Fruit fly (Drosophila melanogaster) whole organism, prepupa: ENCODE measurements around the gene fz2.

Experiments
- Blimp-1 ChIP-seq: fragments of 200-800 bp; sonication (Bioruptor generic); optimal IDR thresholded peaks from 3 replicates; lab custom pipeline; 2017; ENCODE audit warnings: missing biosample characterization, missing genetic modification characterization, mild to moderate bottlenecking, moderate library complexity, missing genetic modification reagents
- CG10631 ChIP-seq: fragments of 200-800 bp; sonication (Bioruptor generic); optimal IDR thresholded peaks from 2 replicates; lab custom pipeline; 2016; ENCODE audit warnings: missing biosample characterization, missing genetic modification characterization
- CG11762 ChIP-seq: fragments of 200-800 bp; sonication (Bioruptor generic); optimal IDR thresholded peaks from 3 replicates; lab custom pipeline; 2016; ENCODE audit warnings: missing biosample characterization, missing genetic modification characterization; ENCODE audit not compliant: insufficient read depth
- CG11902 ChIP-seq: fragments of 200-800 bp; sonication (Bioruptor generic); optimal IDR thresholded peaks from 3 replicates; lab custom pipeline; 2016; ENCODE audit warnings: missing biosample characterization, missing genetic modification characterization
- CG15336 ChIP-seq: fragments of 200-800 bp; sonication (Bioruptor generic); IDR thresholded peaks from 2 replicates; pipeline ENCODE4 v1.3.6; 2022; ENCODE audit warnings: missing biosample characterization, missing genetic modification characterization
- CG1621 ChIP-seq: fragments of 200-800 bp; sonication (Bioruptor generic); optimal IDR thresholded peaks from 3 replicates; lab custom pipeline; 2018; ENCODE audit warnings: missing biosample characterization, mild to moderate bottlenecking, missing genetic modification characterization
- CG3032 ChIP-seq: fragments of 200-800 bp; optimal IDR thresholded peaks from 2 replicates; lab custom pipeline; 2019; ENCODE audit warnings: missing biosample characterization, mild to moderate bottlenecking, missing genetic modification characterization, moderate library complexity
- CG31627 ChIP-seq: fragments of 200-800 bp; sonication (Bioruptor generic); optimal IDR thresholded peaks from 3 replicates; lab custom pipeline; 2016; ENCODE audit warnings: missing biosample characterization, missing genetic modification characterization
- CG32006 ChIP-seq: fragments of 200-800 bp; sonication (Bioruptor generic); optimal IDR thresholded peaks from 3 replicates; lab custom pipeline; 2017; ENCODE audit warnings: missing biosample characterization, mild to moderate bottlenecking, missing genetic modification characterization
- CG34406 ChIP-seq: fragments of 200-800 bp; sonication (Bioruptor generic); optimal IDR thresholded peaks from 3 replicates; lab custom pipeline; 2016; ENCODE audit warnings: missing biosample characterization, missing genetic modification characterization
- CG3919 ChIP-seq: fragments of 200-800 bp; sonication (Bioruptor generic); optimal IDR thresholded peaks from 3 replicates; lab custom pipeline; 2016; ENCODE audit warnings: missing biosample characterization, missing genetic modification characterization
- CG4318 ChIP-seq: fragments of 200-800 bp; sonication (Bioruptor generic); optimal IDR thresholded peaks from 3 replicates; lab custom pipeline; 2017; ENCODE audit warnings: missing biosample characterization, mild to moderate bottlenecking, missing genetic modification characterization
- CG6276 ChIP-seq: fragments of 200-800 bp; sonication (Bioruptor generic); optimal IDR thresholded peaks from 2 replicates; lab custom pipeline; 2017; ENCODE audit warnings: missing biosample characterization, mild to moderate bottlenecking, missing genetic modification characterization
- CG6792 ChIP-seq: fragments of 200-800 bp; sonication (Bioruptor generic); optimal IDR thresholded peaks from 3 replicates; lab custom pipeline; 2016; ENCODE audit warnings: missing biosample characterization, missing genetic modification characterization
- CG6808 ChIP-seq: fragments of 200-800 bp; sonication (Bioruptor generic); optimal IDR thresholded peaks from 3 replicates; lab custom pipeline; 2017; ENCODE audit warnings: missing biosample characterization, missing genetic modification characterization, mild to moderate bottlenecking, moderate library complexity, missing genetic modification reagents
- CG7368 ChIP-seq: fragments of 200-800 bp; sonication (Bioruptor generic); optimal IDR thresholded peaks from 3 replicates; lab custom pipeline; 2016; ENCODE audit warnings: missing biosample characterization, missing genetic modification characterization
- CG8632 ChIP-seq: fragments of 200-800 bp; sonication (Bioruptor generic); optimal IDR thresholded peaks from 3 replicates; lab custom pipeline; 2016; ENCODE audit warnings: missing biosample characterization, missing genetic modification characterization
- CG9139 ChIP-seq: fragments of 200-800 bp; sonication (Bioruptor generic); optimal IDR thresholded peaks from 3 replicates; lab custom pipeline; 2017; ENCODE audit warnings: missing biosample characterization, mild to moderate bottlenecking, missing genetic modification characterization
- Eip78C ChIP-seq: fragments of 200-800 bp; sonication (Bioruptor generic); peaks from one replicate; lab custom pipeline; 2016; ENCODE audit warnings: missing biosample characterization, missing genetic modification characterization
- Ets96B ChIP-seq: fragments of 200-800 bp; optimal IDR thresholded peaks from 2 replicates; lab custom pipeline; 2019; ENCODE audit warnings: missing biosample characterization, mild to moderate bottlenecking, missing genetic modification characterization, moderate library complexity
- Hr38 ChIP-seq: sonication (Bioruptor generic); optimal IDR thresholded peaks from 2 replicates; lab custom pipeline; 2016; ENCODE audit warnings: missing biosample characterization, missing genetic modification characterization
- Hr39 ChIP-seq: fragments of 200-800 bp; sonication (Bioruptor generic); optimal IDR thresholded peaks from 2 replicates; lab custom pipeline; 2016; ENCODE audit warnings: missing biosample characterization, missing genetic modification characterization
- Hr4 ChIP-seq: fragments of 200-800 bp; sonication (Bioruptor generic); optimal IDR thresholded peaks from 3 replicates; lab custom pipeline; 2016; ENCODE audit warnings: missing biosample characterization, missing genetic modification characterization
- Smox ChIP-seq: fragments of 200-800 bp; sonication (Bioruptor generic); optimal IDR thresholded peaks from 3 replicates; lab custom pipeline; 2016; ENCODE audit warnings: missing biosample characterization, missing genetic modification characterization
- Sox102F ChIP-seq: fragments of 200-800 bp; sonication (Bioruptor generic); optimal IDR thresholded peaks from 2 replicates; lab custom pipeline; 2016; ENCODE audit warnings: missing biosample characterization, mild to moderate bottlenecking, missing genetic modification characterization
- Sox14 ChIP-seq: fragments of 200-800 bp; sonication (Bioruptor generic); optimal IDR thresholded peaks from 3 replicates; lab custom pipeline; 2016; ENCODE audit warnings: missing biosample characterization, missing genetic modification characterization
- achi ChIP-seq: fragments of 200-800 bp; sonication (Bioruptor generic); optimal IDR thresholded peaks from 3 replicates; lab custom pipeline; 2016; ENCODE audit warnings: missing biosample characterization, missing genetic modification characterization
- dsx ChIP-seq: fragments of 200-800 bp; optimal IDR thresholded peaks from 3 replicates; lab custom pipeline; 2019; ENCODE audit warnings: missing biosample characterization, mild to moderate bottlenecking, missing genetic modification characterization, moderate library complexity; ENCODE audit not compliant: poor library complexity, severe bottlenecking
- eg ChIP-seq: fragments of 200-800 bp; sonication (Bioruptor generic); IDR thresholded peaks from 3 replicates; pipeline ENCODE4 v1.3.6; 2022; ENCODE audit warnings: missing biosample characterization, missing genetic modification characterization
- esn ChIP-seq: fragments of 200-800 bp; sonication (Bioruptor generic); optimal IDR thresholded peaks from 2 replicates; lab custom pipeline; 2016; ENCODE audit warnings: missing biosample characterization, mild to moderate bottlenecking, missing genetic modification characterization, moderate library complexity
- fd59A ChIP-seq: fragments of 200-800 bp; sonication (Bioruptor generic); optimal IDR thresholded peaks from 2 replicates; lab custom pipeline; 2017; ENCODE audit warnings: missing biosample characterization, mild to moderate bottlenecking, missing genetic modification characterization, missing genetic modification reagents
- fd85E ChIP-seq: fragments of 200-800 bp; sonication (Bioruptor generic); optimal IDR thresholded peaks from 3 replicates; lab custom pipeline; 2016; ENCODE audit warnings: missing biosample characterization, missing genetic modification characterization
- pdm3 ChIP-seq: fragments of 200-800 bp; sonication (Bioruptor generic); optimal IDR thresholded peaks from 3 replicates; lab custom pipeline; 2016; ENCODE audit warnings: missing biosample characterization, missing genetic modification characterization
- salr ChIP-seq, 2 experiments: fragments of 200-800 bp; sonication (Bioruptor generic); optimal IDR thresholded peaks; 3 replicates each; lab custom pipeline; 2016 to 2018; ENCODE audit warnings: missing biosample characterization in 2 of 2, missing genetic modification characterization in 2 of 2, mild to moderate bottlenecking in 1 of 2
- spab ChIP-seq: fragments of 200-800 bp; sonication (Bioruptor generic); optimal IDR thresholded peaks from 2 replicates; lab custom pipeline; 2017; ENCODE audit warnings: missing biosample characterization, mild to moderate bottlenecking, missing genetic modification characterization, missing genetic modification reagents
- ss ChIP-seq, 2 experiments: fragments of 200-800 bp; sonication (Bioruptor generic); optimal IDR thresholded peaks; 2 replicates in 1 of 2; 3 replicates in 1 of 2; lab custom pipeline; 2017 to 2018; ENCODE audit warnings: mild to moderate bottlenecking in 2 of 2, missing biosample characterization in 2 of 2, missing genetic modification characterization in 2 of 2, moderate library complexity in 1 of 2
- svp ChIP-seq: fragments of 200-800 bp; sonication (Bioruptor generic); peaks from one replicate; lab custom pipeline; 2016; ENCODE audit warnings: missing biosample characterization, missing genetic modification characterization
- vri ChIP-seq: fragments of 200-800 bp; sonication (Bioruptor generic); optimal IDR thresholded peaks from 3 replicates; lab custom pipeline; 2016; ENCODE audit warnings: missing biosample characterization, mild to moderate bottlenecking, missing genetic modification characterization

Gene fz2

DNA sequence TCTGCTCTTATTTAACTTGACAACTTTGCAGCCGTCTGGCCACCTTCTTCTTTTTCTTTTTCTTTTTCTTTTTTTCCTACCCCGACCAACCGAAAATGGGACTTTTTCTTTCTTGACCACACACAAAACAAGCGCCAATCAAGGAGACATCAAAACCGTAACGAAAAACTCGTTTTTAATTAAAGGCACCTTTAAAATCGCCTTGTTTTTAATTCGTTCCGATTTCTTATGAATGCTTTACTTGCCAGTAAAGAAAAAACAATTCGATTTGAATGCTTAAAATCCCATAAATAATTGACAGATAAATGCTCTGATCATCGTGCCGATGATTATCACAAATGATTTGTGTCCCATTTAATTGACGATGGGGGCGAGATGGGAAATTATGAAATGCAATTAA is 34.8 kb downstream of the fz2 start:
- TF ChIP-seq CG4318 (GFP tag; lab: Kevin White, UChicago) = no peak
- TF ChIP-seq CG11762 (GFP tag; lab: Kevin White, UChicago) = no peak
- TF ChIP-seq CG6792 (GFP tag; lab: Kevin White, UChicago) = no peak
- TF ChIP-seq achi (GFP tag; lab: Kevin White, UChicago) = no peak
- no peak for TF ChIP-seq dsx (GFP tag; lab: Kevin White, UChicago)
- TF ChIP-seq Hr4 = no peak
- TF ChIP-seq spab (GFP tag; lab: Kevin White, UChicago) = no peak
- no peak for TF ChIP-seq CG11902 (GFP tag; lab: Kevin White, UChicago)
- peak in 1 of 2 experiments; percentile 6 for TF ChIP-seq ss (GFP tag; optimal IDR thresholded peaks at IDR 0.05; lab: Kevin White, UChicago)
- no peak for TF ChIP-seq fd59A
- no peak for TF ChIP-seq Ets96B
- TF ChIP-seq CG7368 = no peak
- TF ChIP-seq CG6808 = peak; percentile 45
- TF ChIP-seq Sox14 (GFP tag; lab: Kevin White, UChicago) = no peak
- TF ChIP-seq CG8632 (GFP tag; lab: Kevin White, UChicago) = no peak
- TF ChIP-seq CG6276 = no peak
- TF ChIP-seq vri (GFP tag; lab: Kevin White, UChicago) = no peak

DNA sequence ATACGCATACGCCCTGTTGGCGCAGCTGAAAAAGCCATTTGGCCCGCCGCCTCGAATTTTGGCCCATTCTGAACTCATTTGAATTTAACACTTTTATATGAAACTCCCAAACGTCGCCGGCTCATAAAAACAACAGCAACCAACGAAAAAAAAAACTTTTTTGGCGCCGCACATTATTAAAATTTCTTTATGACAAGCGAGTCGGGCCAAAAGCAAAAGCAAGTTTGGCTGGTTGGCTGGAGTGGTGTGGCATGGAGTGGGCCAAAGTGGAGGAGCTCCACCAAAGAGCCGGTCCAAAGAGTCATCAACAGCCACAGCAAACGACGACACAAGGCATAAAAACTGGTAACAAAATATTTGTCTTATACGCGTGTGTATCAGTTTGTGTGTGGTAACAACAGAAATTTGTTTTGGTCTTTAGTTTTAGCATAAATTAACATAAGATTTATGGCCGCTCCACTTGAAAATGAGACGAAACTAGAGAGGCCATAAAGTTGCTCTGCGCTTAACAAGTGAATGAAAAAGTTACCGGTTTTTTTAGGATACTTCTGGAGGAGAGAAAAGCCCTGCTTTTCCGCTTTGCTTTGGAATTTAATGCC is 35.4 kb downstream of the fz2 start:
- TF ChIP-seq spab (GFP tag; lab: Kevin White, UChicago) (no peak), eg (GFP tag; lab: Robert Waterston, UW) (peak; percentile 34; the same call in 1 of the 3 replicates), CG1621 (no peak), svp (GFP tag; lab: Kevin White, UChicago) (peak; percentile 35)

DNA sequence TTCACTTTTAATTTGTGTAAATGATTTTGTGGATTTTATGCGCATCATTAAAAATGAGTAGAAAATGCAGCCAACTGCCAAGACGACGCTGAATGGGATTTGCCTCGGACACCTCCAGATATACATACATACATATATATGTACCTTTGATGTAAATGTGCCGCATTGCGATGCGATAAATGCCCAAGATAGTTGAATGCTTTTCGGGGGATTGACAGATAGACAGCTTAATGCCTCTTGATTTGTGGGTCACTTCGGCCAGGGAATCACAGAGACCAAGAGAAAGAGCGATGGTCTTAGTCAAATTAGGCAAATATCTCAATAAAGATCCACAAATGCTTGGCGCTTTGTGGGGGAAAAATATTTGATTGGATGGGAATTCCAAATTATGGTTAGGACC is 36.4 kb downstream of the fz2 start:
- TF ChIP-seq svp (GFP tag; lab: Kevin White, UChicago) (peak; percentile 15), CG10631 (GFP tag; lab: Kevin White, UChicago) (no peak), Eip78C (GFP tag; lab: Kevin White, UChicago) (peak; percentile 5), Hr38 (GFP tag; lab: Kevin White, UChicago) (no peak)
- TF ChIP-seq, all 60 proteins: peak for 2

DNA sequence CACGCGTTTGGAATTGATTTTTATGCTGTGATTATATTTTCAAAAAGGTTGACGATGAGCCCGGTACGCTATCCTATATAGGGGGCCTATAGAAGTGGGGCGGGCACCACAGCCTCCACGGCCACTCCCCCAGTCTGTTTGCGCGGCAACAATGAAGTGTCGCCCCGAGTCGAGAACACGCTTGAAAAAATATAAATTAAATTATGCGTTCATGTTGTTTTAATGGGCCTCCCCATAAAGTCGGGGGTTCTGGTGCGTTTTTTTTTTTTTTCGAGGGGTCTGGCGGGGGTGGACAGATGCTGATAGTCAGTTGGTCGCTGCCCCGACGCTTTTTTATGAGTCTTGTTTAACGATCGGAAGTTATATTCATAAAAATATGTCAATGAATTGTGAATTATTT is 37.9 kb downstream of the fz2 start:
- TF ChIP-seq spab (GFP tag; lab: Kevin White, UChicago) = no peak
- no peak for TF ChIP-seq CG9139 (GFP tag; lab: Kevin White, UChicago)
- no peak for TF ChIP-seq salr (GFP tag; optimal IDR thresholded peaks at IDR 0.05; lab: Kevin White, UChicago)
- TF ChIP-seq Sox14 (GFP tag; lab: Kevin White, UChicago) = no peak
- no peak for TF ChIP-seq CG11762 (GFP tag; lab: Kevin White, UChicago)
- TF ChIP-seq CG6792 (GFP tag; lab: Kevin White, UChicago) = no peak
- TF ChIP-seq CG31627 = no peak
- no peak for TF ChIP-seq eg (GFP tag; lab: Robert Waterston, UW)
- no peak for TF ChIP-seq CG6276
- no peak for TF ChIP-seq Ets96B
- no peak for TF ChIP-seq CG32006 (GFP tag; lab: Kevin White, UChicago)
- no peak for TF ChIP-seq CG3032 (tag; lab: Kevin White, UChicago)
- TF ChIP-seq svp (GFP tag; lab: Kevin White, UChicago) = peak; percentile 52
- no peak for TF ChIP-seq Hr39 (GFP tag; lab: Kevin White, UChicago)
- no peak for TF ChIP-seq Hr38 (GFP tag; lab: Kevin White, UChicago)
- TF ChIP-seq vri (GFP tag; lab: Kevin White, UChicago) = no peak
- TF ChIP-seq esn = no peak
- TF ChIP-seq CG7368 = no peak
- TF ChIP-seq CG6808 = no peak
- TF ChIP-seq dsx (GFP tag; lab: Kevin White, UChicago) = peak; percentile 48
- TF ChIP-seq Eip78C (GFP tag; lab: Kevin White, UChicago) = peak; percentile 44

DNA sequence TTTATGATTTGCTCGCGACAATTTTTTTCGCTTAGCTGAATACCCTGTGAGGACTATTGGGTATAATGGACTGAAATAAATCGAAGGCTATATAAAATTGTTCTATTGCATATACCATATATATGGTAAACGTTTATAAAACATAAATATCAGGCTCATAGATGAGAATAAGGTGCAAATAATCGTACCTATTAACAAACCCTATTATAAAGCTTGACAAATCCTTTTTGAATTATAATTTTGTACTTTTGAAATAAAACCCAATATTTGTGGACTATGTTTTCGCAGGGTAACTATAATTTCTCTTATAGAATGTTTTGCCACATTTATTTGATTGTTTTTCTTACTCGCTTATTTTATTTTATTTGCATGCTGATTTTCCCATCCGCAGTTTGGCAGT is 38.5 kb downstream of the fz2 start:
- no peak for TF ChIP-seq Blimp-1 (GFP tag; lab: Kevin White, UChicago)
- TF ChIP-seq CG6276 = peak; percentile 45
- no peak for TF ChIP-seq CG11762 (GFP tag; lab: Kevin White, UChicago)
- TF ChIP-seq Smox (GFP tag; lab: Kevin White, UChicago) = no peak
- TF ChIP-seq pdm3 (GFP tag; lab: Kevin White, UChicago) = peak; percentile 27
- peak; percentile 0 for TF ChIP-seq esn
- TF ChIP-seq CG31627 = no peak
- peak; percentile 37; the same call in 1 of the 2 replicates for TF ChIP-seq CG15336 (GFP tag; lab: Robert Waterston, UW)
- peak in 1 of 2 experiments; percentile 71 for TF ChIP-seq salr (GFP tag; optimal IDR thresholded peaks at IDR 0.05; lab: Kevin White, UChicago)
- TF ChIP-seq ss (GFP tag; optimal IDR thresholded peaks at IDR 0.05; lab: Kevin White, UChicago) = no peak
- no peak for TF ChIP-seq CG34406 (GFP tag; lab: Kevin White, UChicago)
- no peak for TF ChIP-seq Sox14 (GFP tag; lab: Kevin White, UChicago)
- TF ChIP-seq CG9139 (GFP tag; lab: Kevin White, UChicago) = no peak
- TF ChIP-seq Sox102F (GFP tag; lab: Kevin White, UChicago) = no peak
- no peak for TF ChIP-seq dsx (GFP tag; lab: Kevin White, UChicago)
- no peak for TF ChIP-seq Hr39 (GFP tag; lab: Kevin White, UChicago)
- TF ChIP-seq CG1621 = no peak
- TF ChIP-seq CG3919 (GFP tag; lab: Kevin White, UChicago) = peak; percentile 14
- peak; percentile 12 for TF ChIP-seq CG10631 (GFP tag; lab: Kevin White, UChicago)
- TF ChIP-seq Ets96B = peak; percentile 12
- no peak for TF ChIP-seq fd85E (GFP tag; lab: Kevin White, UChicago)
- peak; percentile 53 for TF ChIP-seq CG4318 (GFP tag; lab: Kevin White, UChicago)
- TF ChIP-seq Hr4 = peak; percentile 75
